Fruit fly (Drosophila melanogaster) whole organism, embryonic: ENCODE data around the gene nolo.

Source experiments
- Atf-2 ChIP-seq: fragments of 200-800 bp; sonication (Bioruptor generic); optimal IDR thresholded peaks from 2 replicates; lab custom pipeline; 2016; ENCODE audit warnings: missing biosample characterization, missing genetic modification characterization
- CG11456 ChIP-seq: fragments of 200-800 bp; sonication (Bioruptor generic); IDR thresholded peaks from 3 replicates; pipeline ENCODE4 v1.3.6; 2022; ENCODE audit warnings: missing biosample characterization, missing genetic modification characterization
- CG11504 ChIP-seq: fragments of 200-800 bp; sonication (Bioruptor generic); optimal IDR thresholded peaks from 3 replicates; lab custom pipeline; 2019; ENCODE audit warnings: missing biosample characterization, mild to moderate bottlenecking, missing genetic modification characterization, moderate library complexity
- CG12219 ChIP-seq: fragments of 200-800 bp; sonication (Bioruptor generic); optimal IDR thresholded peaks from 3 replicates; lab custom pipeline; 2018; ENCODE audit warnings: missing biosample characterization, mild to moderate bottlenecking, missing genetic modification characterization
- CG13123 ChIP-seq: fragments of 200-800 bp; sonication (Bioruptor generic); optimal IDR thresholded peaks from 2 replicates; lab custom pipeline; 2016; ENCODE audit warnings: missing biosample characterization, missing genetic modification characterization
- CG15011 ChIP-seq: fragments of 200-800 bp; sonication (Bioruptor generic); optimal IDR thresholded peaks from 3 replicates; lab custom pipeline; 2018; ENCODE audit warnings: missing biosample characterization, mild to moderate bottlenecking, missing genetic modification characterization
- CG15514 ChIP-seq: fragments of 200-800 bp; sonication (Bioruptor generic); optimal IDR thresholded peaks from 3 replicates; lab custom pipeline; 2017; ENCODE audit warnings: missing biosample characterization, missing genetic modification characterization, mild to moderate bottlenecking, moderate library complexity, missing genetic modification reagents
- CG17359 ChIP-seq: fragments of 200-800 bp; sonication (Bioruptor generic); optimal IDR thresholded peaks from 3 replicates; lab custom pipeline; 2018; ENCODE audit warnings: missing biosample characterization, mild to moderate bottlenecking, missing genetic modification characterization, moderate library complexity
- CG18476 ChIP-seq: fragments of 200-800 bp; sonication (Bioruptor generic); optimal IDR thresholded peaks from 2 replicates; lab custom pipeline; 2016; ENCODE audit warnings: missing biosample characterization, mild to moderate bottlenecking, missing genetic modification characterization
- CG4707 ChIP-seq: fragments of 200-800 bp; sonication (Bioruptor generic); optimal IDR thresholded peaks from 2 replicates; lab custom pipeline; 2018; ENCODE audit warnings: missing biosample characterization, mild to moderate bottlenecking, missing genetic modification characterization, moderate library complexity
- CG5180 ChIP-seq: fragments of 200-800 bp; sonication (Bioruptor generic); optimal IDR thresholded peaks from 3 replicates; lab custom pipeline; 2017; ENCODE audit warnings: missing biosample characterization, missing genetic modification characterization, mild to moderate bottlenecking, moderate library complexity, missing genetic modification reagents
- CG6254 ChIP-seq: fragments of 200-800 bp; sonication (Bioruptor generic); optimal IDR thresholded peaks from 3 replicates; lab custom pipeline; 2017; ENCODE audit warnings: mild to moderate bottlenecking, missing biosample characterization, missing genetic modification reagents, missing genetic modification characterization
- CG8290 ChIP-seq, 3 experiments: fragments of 200-800 bp; sonication (Bioruptor generic); optimal IDR thresholded peaks; 2 replicates each; lab custom pipeline; 2016 to 2019; ENCODE audit warnings: missing biosample characterization in 3 of 3, missing genetic modification characterization in 3 of 3, mild to moderate bottlenecking in 2 of 3, moderate library complexity in 1 of 3
- CG9932 ChIP-seq: fragments of 200-800 bp; sonication (Bioruptor generic); IDR thresholded peaks from 2 replicates; pipeline ENCODE4 v1.3.6; 2022; ENCODE audit warnings: missing biosample characterization, missing genetic modification characterization
- CoRest ChIP-seq: fragments of 200-800 bp; sonication (Bioruptor generic); optimal IDR thresholded peaks from 3 replicates; lab custom pipeline; 2018; ENCODE audit warnings: missing biosample characterization, mild to moderate bottlenecking, missing genetic modification characterization, moderate library complexity
- Doc2 ChIP-seq: fragments of 200-800 bp; sonication (Bioruptor generic); IDR thresholded peaks from 2 replicates; pipeline ENCODE4 v1.3.6; 2022; ENCODE audit warnings: missing biosample characterization, missing genetic modification characterization
- Dp ChIP-seq: fragments of 200-800 bp; sonication (Bioruptor generic); optimal IDR thresholded peaks from 2 replicates; lab custom pipeline; 2018; ENCODE audit warnings: missing biosample characterization, mild to moderate bottlenecking, missing genetic modification characterization, moderate library complexity
- Mes4 ChIP-seq: fragments of 200-800 bp; sonication (Bioruptor generic); optimal IDR thresholded peaks from 2 replicates; lab custom pipeline; 2016; ENCODE audit warnings: missing biosample characterization, missing genetic modification characterization
- Nf-YB ChIP-seq: fragments of 200-800 bp; sonication (Bioruptor generic); optimal IDR thresholded peaks from 3 replicates; lab custom pipeline; 2019; ENCODE audit warnings: missing biosample characterization, mild to moderate bottlenecking, missing genetic modification characterization, moderate library complexity
- Ravus ChIP-seq: fragments of 200-800 bp; sonication (Bioruptor generic); IDR thresholded peaks from 2 replicates; pipeline ENCODE4 v1.3.6; 2022; ENCODE audit warnings: missing biosample characterization, missing genetic modification characterization
- Side ChIP-seq: fragments of 200-800 bp; sonication (Bioruptor generic); optimal IDR thresholded peaks from 2 replicates; lab custom pipeline; 2016; ENCODE audit warnings: missing biosample characterization, missing genetic modification characterization
- TFAM ChIP-seq: fragments of 200-800 bp; sonication (Bioruptor generic); optimal IDR thresholded peaks from 2 replicates; lab custom pipeline; 2017; ENCODE audit warnings: missing biosample characterization, missing genetic modification characterization, inconsistent platforms
- Trl ChIP-seq, 3 experiments: fragments of >200 bp in 2 of 3; fragments of 200-800 bp in 1 of 3; sonication (Bioruptor generic) in 1 of 3; optimal IDR thresholded peaks; 2 replicates in 1 of 3; 3 replicates in 2 of 3; lab custom pipeline; 2016 to 2017; ENCODE audit warnings: missing biosample characterization in 1 of 3, missing genetic modification characterization in 1 of 3
- YL-1 ChIP-seq: fragments of 200-800 bp; sonication (Bioruptor generic); optimal IDR thresholded peaks from 3 replicates; lab custom pipeline; 2017; ENCODE audit warnings: missing biosample characterization, mild to moderate bottlenecking, missing genetic modification characterization
- al ChIP-seq: fragments of 200-800 bp; sonication (Bioruptor generic); IDR thresholded peaks from 2 replicates; pipeline ENCODE4 v1.3.6; 2022; ENCODE audit warnings: missing biosample characterization, missing genetic modification characterization
- ato ChIP-seq: fragments of 200-800 bp; sonication (Bioruptor generic); IDR thresholded peaks from 2 replicates; pipeline ENCODE4 v1.3.6; 2022; ENCODE audit warnings: missing biosample characterization, missing genetic modification characterization; ENCODE audit not compliant: partially characterized antibody
- bigmax ChIP-seq: fragments of 200-800 bp; sonication (Bioruptor generic); optimal IDR thresholded peaks from 2 replicates; lab custom pipeline; 2018; ENCODE audit warnings: missing biosample characterization, mild to moderate bottlenecking, missing genetic modification characterization
- btn ChIP-seq: fragments of 200-800 bp; sonication (Bioruptor generic); optimal IDR thresholded peaks from 2 replicates; lab custom pipeline; 2016; ENCODE audit warnings: missing biosample characterization, missing genetic modification characterization
- cato ChIP-seq: fragments of 200-800 bp; sonication (Bioruptor generic); optimal IDR thresholded peaks from 2 replicates; lab custom pipeline; 2016; ENCODE audit warnings: missing biosample characterization, missing genetic modification characterization, borderline replicate concordance
- chn ChIP-seq: fragments of 200-800 bp; sonication (Bioruptor generic); optimal IDR thresholded peaks from 2 replicates; lab custom pipeline; 2016; ENCODE audit warnings: missing biosample characterization, missing genetic modification characterization
- en ChIP-seq: fragments of 200-800 bp; sonication (Bioruptor generic); optimal IDR thresholded peaks from 2 replicates; lab custom pipeline; 2016; ENCODE audit warnings: missing biosample characterization, missing genetic modification characterization
- eve ChIP-seq, 2 experiments: fragments of >200 bp; optimal IDR thresholded peaks; 2 replicates each; lab custom pipeline; 2017; ENCODE audit warnings: missing biosample characterization in 2 of 2, missing genetic modification characterization in 2 of 2
- fd64A ChIP-seq: fragments of 200-800 bp; sonication (Bioruptor generic); optimal IDR thresholded peaks from 3 replicates; lab custom pipeline; 2018; ENCODE audit warnings: missing biosample characterization, mild to moderate bottlenecking, missing genetic modification characterization
- gcm ChIP-seq: fragments of 200-800 bp; sonication (Bioruptor generic); optimal IDR thresholded peaks from 2 replicates; lab custom pipeline; 2019; ENCODE audit warnings: missing biosample characterization, mild to moderate bottlenecking, missing genetic modification characterization, moderate library complexity
- ham ChIP-seq: fragments of 200-800 bp; sonication (Bioruptor generic); IDR thresholded peaks from 2 replicates; pipeline ENCODE4 v1.3.6; 2022; ENCODE audit warnings: missing biosample characterization, missing genetic modification characterization
- hbn ChIP-seq: fragments of 200-800 bp; sonication (Bioruptor generic); IDR thresholded peaks from 2 replicates; pipeline ENCODE4 v1.3.6; 2022; ENCODE audit warnings: missing biosample characterization, missing genetic modification characterization; ENCODE audit not compliant: partially characterized antibody
- jumu ChIP-seq: fragments of 200-800 bp; sonication (Bioruptor generic); optimal IDR thresholded peaks from 3 replicates; lab custom pipeline; 2016; ENCODE audit warnings: missing biosample characterization, missing genetic modification characterization
- lbe ChIP-seq: fragments of 200-800 bp; sonication (Bioruptor generic); optimal IDR thresholded peaks from 2 replicates; lab custom pipeline; 2016; ENCODE audit warnings: missing biosample characterization, mild to moderate bottlenecking, missing genetic modification characterization
- luna ChIP-seq: fragments of 200-800 bp; sonication (Bioruptor generic); optimal IDR thresholded peaks from 2 replicates; lab custom pipeline; 2016; ENCODE audit warnings: missing biosample characterization, missing genetic modification characterization
- nmo ChIP-seq: fragments of 200-800 bp; sonication (Bioruptor generic); optimal IDR thresholded peaks from 2 replicates; lab custom pipeline; 2018; ENCODE audit warnings: missing biosample characterization, mild to moderate bottlenecking, missing genetic modification characterization, moderate library complexity
- pb ChIP-seq: fragments of 200-800 bp; sonication (Bioruptor generic); optimal IDR thresholded peaks from 3 replicates; lab custom pipeline; 2016; ENCODE audit warnings: missing biosample characterization, missing genetic modification characterization
- pho ChIP-seq: fragments of 200-800 bp; sonication (Bioruptor generic); optimal IDR thresholded peaks from 2 replicates; lab custom pipeline; 2016; ENCODE audit warnings: missing biosample characterization, missing genetic modification characterization
- prd ChIP-seq, 3 experiments: fragments of >200 bp in 2 of 3; fragments of 200-800 bp in 1 of 3; sonication (Bioruptor generic) in 1 of 3; optimal IDR thresholded peaks in 2 of 3; IDR thresholded peaks in 1 of 3; 2 replicates in 2 of 3; 3 replicates in 1 of 3; pipeline versions ENCODE4 v1.3.6 to Lab custom; 2017 to 2022; ENCODE audit warnings: missing biosample characterization in 1 of 3, missing genetic modification characterization in 1 of 3
- ranshi ChIP-seq: fragments of 200-800 bp; sonication (Bioruptor generic); IDR thresholded peaks from 2 replicates; pipeline ENCODE4 v1.3.6; 2022; ENCODE audit warnings: missing biosample characterization, missing genetic modification characterization
- tio ChIP-seq: fragments of 200-800 bp; sonication (Bioruptor generic); optimal IDR thresholded peaks from 2 replicates; lab custom pipeline; 2017; ENCODE audit warnings: missing biosample characterization, missing genetic modification characterization, inconsistent platforms
- wor ChIP-seq: fragments of 200-800 bp; sonication (Bioruptor generic); IDR thresholded peaks from 2 replicates; pipeline ENCODE4 v1.3.6; 2022; ENCODE audit warnings: missing biosample characterization, missing genetic modification characterization

The nolo gene

dm6 chr2L:21681322-21682268, 2.3 kb upstream of the nolo start, which contains the start of gene eEF2 (continued):
- TF ChIP-seq al (GFP tag; lab: Robert Waterston, UW) (no peak; the same call in 1 of the 2 replicates), jumu (peak; percentile 38), Dp (GFP tag; lab: Kevin White, UChicago) (peak; percentile 21), Atf-2 (GFP tag; lab: Kevin White, UChicago) (peak; percentile 55), CG12219 (GFP tag; lab: Kevin White, UChicago) (peak; percentile 73), CG8290 (GFP tag; optimal IDR thresholded peaks at IDR 0.05; lab: Kevin White, UChicago) (peak; percentile 68), CG8290 (tag; optimal IDR thresholded peaks at IDR 0.05; lab: Kevin White, UChicago) (peak; percentile 27 to 92), CG11456 (GFP tag; lab: Robert Waterston, UW) (peak; percentile 86), bigmax (peak; percentile 96), en (GFP tag; lab: Kevin White, UChicago) (peak; percentile 59), Mes4 (peak; percentile 89), YL-1 (peak; percentile 95), ham (GFP tag; lab: Robert Waterston, UW) (no peak), CG17359 (tag; lab: Kevin White, UChicago) (peak; percentile 72), CG9932 (GFP tag; lab: Robert Waterston, UW) (no peak; the same call in 1 of the 2 replicates), Ravus (GFP tag; lab: Robert Waterston, UW) (no peak; the same call in 1 of the 2 replicates), gcm (GFP tag; lab: Kevin White, UChicago) (peak; percentile 71), luna (peak; percentile 39), prd (optimal IDR thresholded peaks at IDR 0.05; lab: Kevin White, UChicago) (no peak), prd (GFP tag; IDR thresholded peaks at IDR 0.05; lab: Robert Waterston, UW) (no peak), nmo (GFP tag; lab: Kevin White, UChicago) (peak; percentile 68), pho (GFP tag; lab: Kevin White, UChicago) (peak; percentile 62), TFAM (GFP tag; lab: Kevin White, UChicago) (no peak), CG18476 (GFP tag; lab: Kevin White, UChicago) (no peak), Nf-YB (GFP tag; lab: Kevin White, UChicago) (peak; percentile 68), CG6254 (GFP tag; lab: Kevin White, UChicago) (peak; percentile 69), btn (peak; percentile 37), pb (GFP tag; lab: Kevin White, UChicago) (peak; percentile 44), hbn (GFP tag; lab: Robert Waterston, UW) (peak; percentile 78), CG15011 (GFP tag; lab: Kevin White, UChicago) (peak; percentile 52), fd64A (GFP tag; lab: Kevin White, UChicago) (peak; percentile 67), CG5180 (GFP tag; lab: Kevin White, UChicago) (peak; percentile 64), CG15514 (GFP tag; lab: Kevin White, UChicago) (peak; percentile 99), Side (peak; percentile 84), CG11504 (tag; lab: Kevin White, UChicago) (peak; percentile 59), CG13123 (peak; percentile 28), lbe (GFP tag; lab: Kevin White, UChicago) (peak; percentile 65), ranshi (GFP tag; lab: Robert Waterston, UW) (peak; percentile 61; the same call in 1 of the 2 replicates), CG4707 (GFP tag; lab: Kevin White, UChicago) (peak; percentile 76), tio (GFP tag; lab: Kevin White, UChicago) (no peak), chn (GFP tag; lab: Kevin White, UChicago) (peak; percentile 65), cato (GFP tag; lab: Kevin White, UChicago) (peak; percentile 40), CoRest (tag; lab: Kevin White, UChicago) (peak; percentile 59), ato (GFP tag; lab: Robert Waterston, UW) (peak; percentile 88), Trl (optimal IDR thresholded peaks at IDR 0.05; lab: Kevin White, UChicago) (no peak), Trl (GFP tag; optimal IDR thresholded peaks at IDR 0.05; lab: Kevin White, UChicago) (peak; percentile 81), wor (GFP tag; lab: Robert Waterston, UW) (no peak), Doc2 (GFP tag; lab: Robert Waterston, UW) (no peak), eve (GFP tag; optimal IDR thresholded peaks at IDR 0.05; lab: Kevin White, UChicago) (peak in 1 of 2 experiments; percentile 93)
